Fruit fly (Drosophila melanogaster) whole organism, embryonic: ENCODE data around the gene Sec3.

Experiments used
- Atf6 ChIP-seq: fragments of 200-800 bp; sonication (Bioruptor generic); IDR thresholded peaks from 2 replicates; pipeline ENCODE4 v1.3.6; 2022; ENCODE audit warnings: missing biosample characterization, missing genetic modification characterization
- B-H2 ChIP-seq: fragments of 200-800 bp; sonication (Bioruptor generic); optimal IDR thresholded peaks from 2 replicates; lab custom pipeline; 2018; ENCODE audit warnings: missing biosample characterization, mild to moderate bottlenecking, missing genetic modification characterization
- CG10462 ChIP-seq: fragments of 200-800 bp; sonication (Bioruptor generic); optimal IDR thresholded peaks from 2 replicates; lab custom pipeline; 2016; ENCODE audit warnings: missing biosample characterization, missing genetic modification characterization
- CG10979 ChIP-seq: fragments of 200-800 bp; sonication (Bioruptor generic); optimal IDR thresholded peaks from 2 replicates; lab custom pipeline; 2018; ENCODE audit warnings: missing biosample characterization, mild to moderate bottlenecking, missing genetic modification characterization, moderate library complexity
- CG11696 ChIP-seq: fragments of 200-800 bp; sonication (Bioruptor generic); IDR thresholded peaks from 2 replicates; pipeline ENCODE4 v1.3.6; 2022; ENCODE audit warnings: missing biosample characterization, missing genetic modification characterization
- CG1233 ChIP-seq: fragments of 200-800 bp; sonication (Bioruptor generic); optimal IDR thresholded peaks from 4 replicates; lab custom pipeline; 2018; ENCODE audit warnings: missing biosample characterization, mild to moderate bottlenecking, missing genetic modification characterization
- CG14965 ChIP-seq: fragments of 200-800 bp; sonication (Bioruptor generic); optimal IDR thresholded peaks from 2 replicates; lab custom pipeline; 2016; ENCODE audit warnings: missing biosample characterization, missing genetic modification characterization, borderline replicate concordance
- CG15269 ChIP-seq: fragments of 200-800 bp; sonication (Bioruptor generic); optimal IDR thresholded peaks from 2 replicates; lab custom pipeline; 2018; ENCODE audit warnings: missing biosample characterization, mild to moderate bottlenecking, missing genetic modification characterization, moderate library complexity
- CG17829 ChIP-seq: fragments of 200-800 bp; optimal IDR thresholded peaks from 2 replicates; lab custom pipeline; 2019; ENCODE audit warnings: missing biosample characterization, mild to moderate bottlenecking, missing genetic modification characterization, moderate library complexity
- CG18011 ChIP-seq: fragments of 200-800 bp; sonication (Bioruptor generic); optimal IDR thresholded peaks from 2 replicates; lab custom pipeline; 2017; ENCODE audit warnings: missing biosample characterization, missing genetic modification characterization, mild to moderate bottlenecking, moderate library complexity, missing genotype
- CG18262 ChIP-seq: fragments of 200-800 bp; optimal IDR thresholded peaks from 3 replicates; lab custom pipeline; 2019; ENCODE audit warnings: missing biosample characterization, mild to moderate bottlenecking, missing genetic modification characterization, moderate library complexity
- CG2712 ChIP-seq: fragments of 200-800 bp; optimal IDR thresholded peaks from 3 replicates; lab custom pipeline; 2019; ENCODE audit warnings: missing biosample characterization, mild to moderate bottlenecking, missing genetic modification characterization, moderate library complexity
- CG3065 ChIP-seq: fragments of 200-800 bp; sonication (Bioruptor generic); optimal IDR thresholded peaks from 2 replicates; lab custom pipeline; 2016; ENCODE audit warnings: missing biosample characterization, missing genetic modification characterization
- CG32532 ChIP-seq: fragments of 200-800 bp; sonication (Bioruptor generic); IDR thresholded peaks from 2 replicates; pipeline ENCODE4 v1.3.6; 2022; ENCODE audit warnings: missing biosample characterization, missing genetic modification characterization
- CG32772 ChIP-seq: fragments of 200-800 bp; sonication (Bioruptor generic); IDR thresholded peaks from 2 replicates; pipeline ENCODE4 v1.3.6; 2022; ENCODE audit warnings: missing biosample characterization, missing genetic modification characterization
- CG33213 ChIP-seq: fragments of 200-800 bp; sonication (Bioruptor generic); optimal IDR thresholded peaks from 3 replicates; lab custom pipeline; 2016; ENCODE audit warnings: missing biosample characterization, missing genetic modification characterization
- CG6254 ChIP-seq: fragments of 200-800 bp; sonication (Bioruptor generic); optimal IDR thresholded peaks from 3 replicates; lab custom pipeline; 2017; ENCODE audit warnings: mild to moderate bottlenecking, missing biosample characterization, missing genetic modification reagents, missing genetic modification characterization
- CG6813 ChIP-seq: fragments of 200-800 bp; sonication (Bioruptor generic); optimal IDR thresholded peaks from 2 replicates; lab custom pipeline; 2017; ENCODE audit warnings: missing biosample characterization, missing genetic modification characterization, mild to moderate bottlenecking, moderate library complexity, missing genetic modification reagents
- CG7745 ChIP-seq: fragments of 200-800 bp; sonication (Bioruptor generic); optimal IDR thresholded peaks from 2 replicates; lab custom pipeline; 2018; ENCODE audit warnings: missing biosample characterization, mild to moderate bottlenecking, missing genetic modification characterization, moderate library complexity
- CG7928 ChIP-seq: fragments of 200-800 bp; sonication (Bioruptor generic); optimal IDR thresholded peaks from 2 replicates; lab custom pipeline; 2017; ENCODE audit warnings: missing biosample characterization, mild to moderate bottlenecking, missing genetic modification characterization
- CG8944 ChIP-seq: fragments of 200-800 bp; sonication (Bioruptor generic); optimal IDR thresholded peaks from 3 replicates; lab custom pipeline; 2016; ENCODE audit warnings: missing biosample characterization, missing genetic modification characterization
- CG9797 ChIP-seq: fragments of 200-800 bp; sonication (Bioruptor generic); optimal IDR thresholded peaks from 3 replicates; lab custom pipeline; 2018; ENCODE audit warnings: missing biosample characterization, mild to moderate bottlenecking, missing genetic modification characterization
- Chrac-16 ChIP-seq: fragments of 200-800 bp; sonication (Bioruptor generic); optimal IDR thresholded peaks from 3 replicates; lab custom pipeline; 2016; ENCODE audit warnings: missing biosample characterization, missing genetic modification characterization
- Dek ChIP-seq: fragments of 200-800 bp; sonication (Bioruptor generic); optimal IDR thresholded peaks from 3 replicates; lab custom pipeline; 2019; ENCODE audit warnings: missing biosample characterization, mild to moderate bottlenecking, missing genetic modification characterization, moderate library complexity
- Dll ChIP-seq: fragments of 200-800 bp; sonication (Bioruptor generic); IDR thresholded peaks from 4 replicates; pipeline ENCODE4 v1.3.6; 2022; ENCODE audit warnings: missing biosample characterization, missing genetic modification characterization; ENCODE audit not compliant: partially characterized antibody
- Doc3 ChIP-seq: fragments of 200-800 bp; sonication (Bioruptor generic); IDR thresholded peaks from 3 replicates; pipeline ENCODE4 v1.3.6; 2022; ENCODE audit warnings: missing biosample characterization, missing genetic modification characterization; ENCODE audit not compliant: partially characterized antibody
- Ets65A ChIP-seq: fragments of 200-800 bp; sonication (Bioruptor generic); peaks from one replicate; lab custom pipeline; 2016; ENCODE audit warnings: missing biosample characterization, missing genetic modification characterization
- Fer3 ChIP-seq: fragments of 200-800 bp; sonication (Bioruptor generic); optimal IDR thresholded peaks from 2 replicates; lab custom pipeline; 2018; ENCODE audit warnings: missing biosample characterization, mild to moderate bottlenecking, missing genetic modification characterization, moderate library complexity
- Gug ChIP-seq: fragments of 200-800 bp; sonication (Bioruptor generic); IDR thresholded peaks from 4 replicates; pipeline ENCODE4 v1.3.6; 2022; ENCODE audit warnings: missing biosample characterization, missing genetic modification characterization
- Hmr ChIP-seq: fragments of 200-800 bp; sonication (Bioruptor generic); optimal IDR thresholded peaks from 3 replicates; lab custom pipeline; 2017; ENCODE audit warnings: mild to moderate bottlenecking, missing biosample characterization, missing genetic modification reagents, missing genetic modification characterization
- Lpt ChIP-seq: fragments of >200 bp; optimal IDR thresholded peaks from 2 replicates; lab custom pipeline; 2018; ENCODE audit warnings: missing biosample characterization, missing genetic modification characterization
- Mes4 ChIP-seq: fragments of 200-800 bp; sonication (Bioruptor generic); optimal IDR thresholded peaks from 2 replicates; lab custom pipeline; 2016; ENCODE audit warnings: missing biosample characterization, missing genetic modification characterization
- Neu2 ChIP-seq: fragments of 200-800 bp; sonication (Bioruptor generic); optimal IDR thresholded peaks from 3 replicates; lab custom pipeline; 2016; ENCODE audit warnings: missing biosample characterization, missing genetic modification characterization, borderline replicate concordance
- PHDP ChIP-seq: fragments of 200-800 bp; sonication (Bioruptor generic); optimal IDR thresholded peaks from 3 replicates; lab custom pipeline; 2018; ENCODE audit warnings: missing biosample characterization, mild to moderate bottlenecking, missing genetic modification characterization, moderate library complexity
- Spps ChIP-seq: fragments of 200-800 bp; sonication (Bioruptor generic); optimal IDR thresholded peaks from 2 replicates; lab custom pipeline; 2018; ENCODE audit warnings: missing biosample characterization, mild to moderate bottlenecking, missing genetic modification characterization
- Sry-δ ChIP-seq: fragments of 200-800 bp; sonication (Bioruptor generic); optimal IDR thresholded peaks from 2 replicates; lab custom pipeline; 2016; ENCODE audit warnings: missing biosample characterization, missing genetic modification characterization
- Trl ChIP-seq, 3 experiments: fragments of >200 bp in 2 of 3; fragments of 200-800 bp in 1 of 3; sonication (Bioruptor generic) in 1 of 3; optimal IDR thresholded peaks; 2 replicates in 1 of 3; 3 replicates in 2 of 3; lab custom pipeline; 2016 to 2017; ENCODE audit warnings: missing biosample characterization in 1 of 3, missing genetic modification characterization in 1 of 3
- cato ChIP-seq: fragments of 200-800 bp; sonication (Bioruptor generic); optimal IDR thresholded peaks from 2 replicates; lab custom pipeline; 2016; ENCODE audit warnings: missing biosample characterization, missing genetic modification characterization, borderline replicate concordance
- hb ChIP-seq: fragments of 200-800 bp; sonication (Bioruptor generic); IDR thresholded peaks from 3 replicates; pipeline ENCODE4 v1.3.6; 2022; ENCODE audit warnings: missing biosample characterization, missing genetic modification characterization; ENCODE audit not compliant: partially characterized antibody
- kah ChIP-seq: fragments of 200-800 bp; sonication (Bioruptor generic); optimal IDR thresholded peaks from 2 replicates; lab custom pipeline; 2018; ENCODE audit warnings: missing biosample characterization, mild to moderate bottlenecking, missing genetic modification characterization
- nerfin-1 ChIP-seq: fragments of 200-800 bp; sonication (Bioruptor generic); optimal IDR thresholded peaks from 3 replicates; lab custom pipeline; 2019; ENCODE audit warnings: missing biosample characterization, mild to moderate bottlenecking, missing genetic modification characterization, moderate library complexity
- nerfin-2 ChIP-seq: fragments of 200-800 bp; sonication (Bioruptor generic); IDR thresholded peaks from 2 replicates; pipeline ENCODE4 v1.3.6; 2022; ENCODE audit warnings: missing biosample characterization, missing genetic modification characterization; ENCODE audit not compliant: partially characterized antibody
- sc ChIP-seq, 3 experiments: fragments of >200 bp in 2 of 3; fragments of 200-800 bp in 1 of 3; sonication (Bioruptor generic) in 1 of 3; optimal IDR thresholded peaks; 2 replicates in 2 of 3; 3 replicates in 1 of 3; lab custom pipeline; 2017; ENCODE audit warnings: mild to moderate bottlenecking in 1 of 3, missing biosample characterization in 1 of 3, missing genetic modification characterization in 1 of 3, missing genetic modification reagents in 1 of 3
- sens ChIP-seq: fragments of 200-800 bp; sonication (Bioruptor generic); peaks from one replicate; lab custom pipeline; 2016; ENCODE audit warnings: missing biosample characterization, missing genetic modification characterization
- shn ChIP-seq: fragments of 200-800 bp; sonication (Bioruptor generic); optimal IDR thresholded peaks from 3 replicates; lab custom pipeline; 2016; ENCODE audit warnings: missing biosample characterization, missing genetic modification characterization
- sr ChIP-seq: fragments of 200-800 bp; sonication (Bioruptor generic); IDR thresholded peaks from 3 replicates; pipeline ENCODE4 v1.3.6; 2022; ENCODE audit warnings: missing biosample characterization, missing genetic modification characterization
- tup ChIP-seq: fragments of 200-800 bp; sonication (Bioruptor generic); optimal IDR thresholded peaks from 2 replicates; lab custom pipeline; 2016; ENCODE audit warnings: missing biosample characterization, mild to moderate bottlenecking, missing genetic modification characterization, moderate library complexity
- vvl ChIP-seq: fragments of 200-800 bp; sonication (Bioruptor generic); IDR thresholded peaks from 2 replicates; pipeline ENCODE4 v1.3.6; 2022; ENCODE audit warnings: missing biosample characterization, missing genetic modification characterization
- wdn ChIP-seq: fragments of 200-800 bp; sonication (Bioruptor generic); IDR thresholded peaks from 2 replicates; pipeline ENCODE4 v1.3.6; 2022; ENCODE audit warnings: missing biosample characterization, missing genetic modification characterization
- zen2 ChIP-seq: fragments of 200-800 bp; sonication (Bioruptor generic); IDR thresholded peaks from 3 replicates; pipeline ENCODE4 v1.3.6; 2022; ENCODE audit warnings: missing biosample characterization, missing genetic modification characterization; ENCODE audit not compliant: partially characterized antibody

Sec3 gene

dm6 chr3L:17421319-17421718 is 3.7 kb downstream of the Sec3 start, which contains the start of gene blot (continued):
- TF ChIP-seq vvl (peak; percentile 68), Atf6 (GFP tag; lab: Robert Waterston, UW) (no peak), sens (GFP tag; lab: Kevin White, UChicago) (no peak), CG17829 (tag; lab: Kevin White, UChicago) (no peak), Trl (optimal IDR thresholded peaks at IDR 0.05; lab: Kevin White, UChicago) (peak; percentile 86 to 88), Trl (GFP tag; optimal IDR thresholded peaks at IDR 0.05; lab: Kevin White, UChicago) (no peak), CG1233 (GFP tag; lab: Kevin White, UChicago) (no peak), Fer3 (tag; lab: Kevin White, UChicago) (no peak), Spps (tag; lab: Kevin White, UChicago) (no peak), Gug (GFP tag; lab: Robert Waterston, UW) (no peak), PHDP (tag; lab: Kevin White, UChicago) (no peak), CG6813 (no peak), Hmr (no peak), CG11696 (GFP tag; lab: Robert Waterston, UW) (no peak), CG33213 (GFP tag; lab: Kevin White, UChicago) (no peak), zen2 (peak; percentile 34; the same call in 2 of the 3 replicates), kah (GFP tag; lab: Kevin White, UChicago) (no peak), CG32772 (GFP tag; lab: Robert Waterston, UW) (no peak), CG15269 (tag; lab: Kevin White, UChicago) (no peak), B-H2 (peak; percentile 12), hb (GFP tag; lab: Robert Waterston, UW) (no peak), Ets65A (GFP tag; lab: Kevin White, UChicago) (no peak), tup (no peak), CG7928 (GFP tag; lab: Kevin White, UChicago) (no peak), Chrac-16 (GFP tag; lab: Kevin White, UChicago) (no peak), Doc3 (GFP tag; lab: Robert Waterston, UW) (no peak), Dek (tag; lab: Kevin White, UChicago) (no peak), CG7745 (no peak), CG10462 (GFP tag; lab: Kevin White, UChicago) (no peak), CG18011 (GFP tag; lab: Kevin White, UChicago) (no peak), CG14965 (no peak), CG10979 (tag; lab: Kevin White, UChicago) (no peak), cato (no peak), Neu2 (GFP tag; lab: Kevin White, UChicago) (no peak), Lpt (no peak), sc (optimal IDR thresholded peaks at IDR 0.05; lab: Kevin White, UChicago) (no peak), sc (GFP tag; optimal IDR thresholded peaks at IDR 0.05; lab: Kevin White, UChicago) (no peak), CG6254 (no peak), CG3065 (GFP tag; lab: Kevin White, UChicago) (no peak), Mes4 (GFP tag; lab: Kevin White, UChicago) (no peak), sr (GFP tag; lab: Robert Waterston, UW) (peak; percentile 37; the same call in 1 of the 3 replicates), CG18262 (no peak), nerfin-1 (tag; lab: Kevin White, UChicago) (no peak), CG2712 (tag; lab: Kevin White, UChicago) (no peak), CG32532 (GFP tag; lab: Robert Waterston, UW) (peak; percentile 39; the same call in 1 of the 2 replicates), Sry-δ (GFP tag; lab: Kevin White, UChicago) (no peak), CG8944 (no peak), CG9797 (GFP tag; lab: Kevin White, UChicago) (no peak), nerfin-2 (GFP tag; lab: Robert Waterston, UW) (no peak), wdn (GFP tag; lab: Robert Waterston, UW) (no peak), shn (GFP tag; lab: Kevin White, UChicago) (no peak), Dll (GFP tag; lab: Robert Waterston, UW) (peak; percentile 25; the same call in 1 of the 4 replicates)
